Worm (Caenorhabditis elegans): ENCODE measurements around the gene W07G1.7.

ce11 chrII:13939531-13939930 lies 26.6 kb downstream of the W07G1.7 start, which contains the start of gene W07G1.1:
- TF ChIP-seq dmd-9 (GFP tag; IDR thresholded peaks at IDR 0.05) = no peak
- no peak for TF ChIP-seq mep-1 (tag; optimal IDR thresholded peaks at IDR 0.05)
- TF ChIP-seq mxl-3 (GFP tag; optimal IDR thresholded peaks at IDR 0.05) = no peak
- TF ChIP-seq pha-4 (GFP tag; IDR thresholded peaks at IDR 0.05) = no peak
- no peak for TF ChIP-seq pha-4 (tag; optimal IDR thresholded peaks at IDR 0.05)
- TF ChIP-seq ztf-11 (tag; optimal IDR thresholded peaks at IDR 0.05) = no peak
- TF ChIP-seq madf-9 (GFP tag; conservative IDR thresholded peaks at IDR 0.05) = no peak
- TF ChIP-seq hlh-11 (tag; optimal IDR thresholded peaks at IDR 0.05) = no peak
- no peak for TF ChIP-seq dmd-8 (GFP tag; IDR thresholded peaks at IDR 0.05)
- no peak for TF ChIP-seq zag-1 (tag; optimal IDR thresholded peaks at IDR 0.05)
- no peak for TF ChIP-seq ama-1 (optimal IDR thresholded peaks at IDR 0.05)
- no peak for TF ChIP-seq F49E8.2 (tag; optimal IDR thresholded peaks at IDR 0.05; ENCODE audit: borderline replicate concordance)

Measured in whole organism, L4 larva.